Worm (Caenorhabditis elegans): ENCODE measurements around the gene F17E5.2.

ce11 chrX:12406592-12406991 lies 12.5 kb downstream of the F17E5.2 start:
- TF ChIP-seq med-1 (GFP tag; optimal IDR thresholded peaks at IDR 0.05; ENCODE audit: insufficient read depth) (no peak), tab-1 (GFP tag; IDR thresholded peaks at IDR 0.05) (no peak), klf-2 (GFP tag; conservative IDR thresholded peaks at IDR 0.05) (no peak)
